Fruit fly (Drosophila melanogaster): ENCODE data around the gene app.

app gene

dm6 chr3L:12222945-12223634, 43.6 kb downstream of the app start (continued):
- TF ChIP-seq Xrp1 (GFP tag; IDR thresholded peaks at IDR 0.05) (peak; percentile 62), CG14014 (GFP tag; IDR thresholded peaks at IDR 0.05) (peak; percentile 62; the same call in 1 of the 2 replicates), sd (tag; optimal IDR thresholded peaks at IDR 0.05) (peak; percentile 72), Ptx1 (GFP tag; IDR thresholded peaks at IDR 0.05) (peak; percentile 65), pum (GFP tag; optimal IDR thresholded peaks at IDR 0.05) (no peak), CG10366 (GFP tag; IDR thresholded peaks at IDR 0.05) (peak; percentile 46), CG18476 (GFP tag; optimal IDR thresholded peaks at IDR 0.05) (no peak), CG7357 (GFP tag; IDR thresholded peaks at IDR 0.05) (no peak), chn (GFP tag; optimal IDR thresholded peaks at IDR 0.05) (no peak), Sox102F (GFP tag; optimal IDR thresholded peaks at IDR 0.05) (peak; percentile 55), CoRest (tag; optimal IDR thresholded peaks at IDR 0.05) (peak; percentile 28), CG8944 (GFP tag; optimal IDR thresholded peaks at IDR 0.05) (no peak), CG33557 (GFP tag; optimal IDR thresholded peaks at IDR 0.05) (no peak), Lhr (GFP tag; optimal IDR thresholded peaks at IDR 0.05) (no peak), Neu2 (GFP tag; optimal IDR thresholded peaks at IDR 0.05; ENCODE audit: borderline replicate concordance) (no peak), CG5180 (GFP tag; optimal IDR thresholded peaks at IDR 0.05) (peak; percentile 11), Oli (tag; optimal IDR thresholded peaks at IDR 0.05) (no peak), Six4 (GFP tag; optimal IDR thresholded peaks at IDR 0.05) (no peak), NfI (GFP tag; optimal IDR thresholded peaks at IDR 0.05) (peak; percentile 9), Fer3 (tag; optimal IDR thresholded peaks at IDR 0.05) (peak; percentile 29), ftz-f1 (GFP tag; optimal IDR thresholded peaks at IDR 0.05) (no peak), row (GFP tag; IDR thresholded peaks at IDR 0.05) (peak; percentile 60; the same call in 2 of the 3 replicates), Side (GFP tag; optimal IDR thresholded peaks at IDR 0.05) (no peak), tap (tag; optimal IDR thresholded peaks at IDR 0.05) (peak; percentile 30), CG34376 (GFP tag; optimal IDR thresholded peaks at IDR 0.05) (no peak), CG2678 (tag; optimal IDR thresholded peaks at IDR 0.05) (peak; percentile 74), Awh (GFP tag; IDR thresholded peaks at IDR 0.05) (0 out of 2 replicates have a peak, but pooled peaks have one; percentile 18), eve (GFP tag; optimal IDR thresholded peaks at IDR 0.05) (peak in 1 of 2 experiments; percentile 54), Mrtf (GFP tag; IDR thresholded peaks at IDR 0.05) (0 out of 3 replicates have a peak, but pooled peaks have one; percentile 14), CG8924 (tag; optimal IDR thresholded peaks at IDR 0.05) (peak; percentile 46), Fer1 (GFP tag; optimal IDR thresholded peaks at IDR 0.05) (no peak), HHEX (GFP tag; optimal IDR thresholded peaks at IDR 0.05) (peak; percentile 16), CG9437 (GFP tag; optimal IDR thresholded peaks at IDR 0.05) (peak; percentile 2), ci (GFP tag; IDR thresholded peaks at IDR 0.05) (peak; percentile 86), lab (GFP tag; optimal IDR thresholded peaks at IDR 0.05) (peak; percentile 63), bsh (GFP tag; optimal IDR thresholded peaks at IDR 0.05) (no peak), CG14860 (GFP tag; IDR thresholded peaks at IDR 0.05; ENCODE audit: partially characterized antibody) (no peak), cg (GFP tag; optimal IDR thresholded peaks at IDR 0.05) (peak; percentile 35), Hmr (GFP tag; optimal IDR thresholded peaks at IDR 0.05) (peak; percentile 46), CG10462 (GFP tag; optimal IDR thresholded peaks at IDR 0.05) (no peak), scrt (GFP tag; optimal IDR thresholded peaks at IDR 0.05) (peak; percentile 51), phol (tag; optimal IDR thresholded peaks at IDR 0.05) (peak; percentile 41), odd (GFP tag; optimal IDR thresholded peaks at IDR 0.05) (no peak), Stat92E (GFP tag; optimal IDR thresholded peaks at IDR 0.05) (no peak), Hand (GFP tag; optimal IDR thresholded peaks at IDR 0.05) (no peak), hth (optimal IDR thresholded peaks at IDR 0.05) (no peak), run (tag; optimal IDR thresholded peaks at IDR 0.05) (no peak), CG14667 (GFP tag; IDR thresholded peaks at IDR 0.05) (no peak), Lim3 (GFP tag; IDR thresholded peaks at IDR 0.05) (no peak)

Measured in whole organism, embryonic.